Worm (Caenorhabditis elegans): ENCODE results near the gene ulp-4.

ce11 chrII:8169283-8169682 lies 39.5 kb downstream of the ulp-4 start, which contains the start of gene T05C12.15:
- TF ChIP-seq nhr-237 (tag; optimal IDR thresholded peaks at IDR 0.05) (no peak), egl-5 (tag; optimal IDR thresholded peaks at IDR 0.05) (no peak), aly-2 (tag; optimal IDR thresholded peaks at IDR 0.05) (no peak), fkh-10 (GFP tag; optimal IDR thresholded peaks at IDR 0.05) (no peak), nhr-12 (tag; optimal IDR thresholded peaks at IDR 0.05) (no peak), ztf-11 (tag; optimal IDR thresholded peaks at IDR 0.05) (no peak), pqm-1 (tag; optimal IDR thresholded peaks at IDR 0.05) (no peak), nhr-11 (tag; optimal IDR thresholded peaks at IDR 0.05) (no peak), pha-4 (tag; optimal IDR thresholded peaks at IDR 0.05) (no peak), mml-1 (tag; optimal IDR thresholded peaks at IDR 0.05) (no peak)
